Fruit fly (Drosophila melanogaster): ENCODE data around the gene CG33290.

dm6 chr3L:21565126-21565525 lies 23.0 kb downstream of the CG33290 start, which contains the start of gene CG7634:
- TF ChIP-seq Eip75B (GFP tag; optimal IDR thresholded peaks at IDR 0.05) (no peak), CG6854 (GFP tag; optimal IDR thresholded peaks at IDR 0.05) (no peak), CG3919 (GFP tag; optimal IDR thresholded peaks at IDR 0.05) (no peak), Eip93F (GFP tag; optimal IDR thresholded peaks at IDR 0.05) (no peak), CG16779 (tag; optimal IDR thresholded peaks at IDR 0.05) (no peak), esn (GFP tag; optimal IDR thresholded peaks at IDR 0.05) (no peak), CG1621 (tag; optimal IDR thresholded peaks at IDR 0.05) (no peak), lz (GFP tag; optimal IDR thresholded peaks at IDR 0.05) (no peak), fkh (GFP tag; optimal IDR thresholded peaks at IDR 0.05) (no peak)
